Worm (Caenorhabditis elegans) whole organism, L4/young adult: ENCODE data around the gene affl-2.

Source experiments
- W03F9.2 ChIP-seq: fragments of 150-350 bp; optimal IDR thresholded peaks from 2 replicates; lab custom pipeline; 2014; ENCODE audit warnings: missing biosample characterization, missing genetic modification characterization
- him-1 ChIP-seq: sonication (generic microtip); optimal IDR thresholded peaks from 2 replicates; lab custom pipeline; 2016; ENCODE audit warnings: missing genotype, missing genetic modification reagents, missing genetic modification characterization, missing compliant biosample characterization

DNA sequence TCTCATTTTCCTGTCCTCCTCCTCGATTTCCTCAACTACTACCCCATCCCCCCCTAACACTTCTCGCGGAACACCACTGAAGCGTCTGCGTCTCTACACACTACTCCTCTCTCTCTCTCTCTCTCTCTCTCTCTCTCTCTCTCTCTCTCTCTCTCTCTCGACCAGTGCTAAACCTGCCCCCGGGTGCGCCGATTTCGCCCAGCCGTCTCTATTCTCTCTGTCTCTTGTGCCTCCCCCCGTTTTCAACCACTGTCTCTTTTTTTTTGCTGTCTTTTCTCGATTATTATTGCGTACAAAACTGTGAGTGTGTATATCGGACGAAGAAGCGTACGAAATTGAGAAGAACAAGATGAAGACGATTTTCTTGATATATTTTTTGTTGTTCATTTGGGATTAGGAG is 1.7 kb upstream of the affl-2 start:
- no peak for TF ChIP-seq W03F9.2
- TF ChIP-seq him-1, result no peak
